Fruit fly (Drosophila melanogaster): ENCODE results near the gene indra.
A peak's percentile ranks its signal among the peaks of the same experiment; 100 is the strongest.

Gene indra

DNA sequence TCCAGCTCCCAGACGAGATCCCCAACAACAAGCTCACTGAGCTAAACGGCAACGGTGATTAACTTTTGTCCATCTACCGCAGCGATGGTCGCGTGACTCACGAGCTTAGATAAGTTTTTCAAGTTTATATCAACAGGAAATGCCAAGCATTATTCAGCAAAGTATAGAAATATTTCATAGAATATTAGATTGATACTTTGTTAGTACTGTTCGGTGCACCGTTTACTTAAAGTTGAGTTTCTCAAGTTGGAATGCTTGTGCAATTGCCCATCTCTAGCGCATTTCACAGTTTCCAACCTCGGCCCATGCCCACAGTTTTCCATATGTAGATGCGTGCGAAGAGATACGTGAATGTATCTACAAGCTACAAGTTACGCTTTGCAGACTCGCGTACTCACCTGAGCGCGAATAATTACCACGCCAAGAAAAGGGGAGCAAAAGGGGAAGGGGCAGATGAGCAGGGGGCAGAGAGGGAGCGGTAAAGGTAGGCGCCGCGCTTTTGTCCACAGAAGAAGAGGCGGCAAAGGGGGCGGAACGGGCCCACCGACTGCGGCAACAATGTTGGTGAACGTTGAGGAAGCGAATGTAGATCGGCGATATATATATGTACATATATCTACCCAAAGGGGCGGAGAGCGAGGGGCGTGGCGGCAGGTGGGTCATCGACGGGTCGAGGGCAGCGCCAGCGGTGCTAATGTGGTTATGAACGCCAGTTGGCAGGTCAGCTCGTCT lies 34.0 kb upstream of the indra start (continued):
- TF ChIP-seq lmd (GFP tag; IDR thresholded peaks at IDR 0.05) (peak; percentile 43), HHEX (GFP tag; optimal IDR thresholded peaks at IDR 0.05) (no peak), Med (GFP tag) (peak; percentile 79), CG7987 (GFP tag; optimal IDR thresholded peaks at IDR 0.05) (no peak), chm (GFP tag; IDR thresholded peaks at IDR 0.05) (no peak), Meics (GFP tag; optimal IDR thresholded peaks at IDR 0.05) (no peak), Atf6 (GFP tag; IDR thresholded peaks at IDR 0.05) (no peak; the same call in 1 of the 2 replicates), lab (GFP tag; optimal IDR thresholded peaks at IDR 0.05) (peak; percentile 54), HLHmδ (GFP tag; optimal IDR thresholded peaks at IDR 0.05) (no peak), CG31224 (GFP tag; IDR thresholded peaks at IDR 0.05) (no peak), stc (GFP tag; IDR thresholded peaks at IDR 0.05) (peak; percentile 72), run (tag; optimal IDR thresholded peaks at IDR 0.05) (peak; percentile 2), CG1792 (GFP tag; optimal IDR thresholded peaks at IDR 0.05) (no peak), Asciz (GFP tag; optimal IDR thresholded peaks at IDR 0.05) (peak; percentile 35), pum (GFP tag; optimal IDR thresholded peaks at IDR 0.05) (peak; percentile 17), oc (tag; optimal IDR thresholded peaks at IDR 0.05) (peak; percentile 70), sisA (GFP tag; IDR thresholded peaks at IDR 0.05) (peak; percentile 66), sd (tag; optimal IDR thresholded peaks at IDR 0.05) (no peak), ci (GFP tag; IDR thresholded peaks at IDR 0.05) (peak; percentile 69; the same call in 1 of the 3 replicates), CG7372 (GFP tag; IDR thresholded peaks at IDR 0.05) (0 out of 2 replicates have a peak, but pooled peaks have one; percentile 30), Lpt (GFP tag; optimal IDR thresholded peaks at IDR 0.05) (no peak), vfl (GFP tag; optimal IDR thresholded peaks at IDR 0.05) (no peak), mirr (GFP tag; optimal IDR thresholded peaks at IDR 0.05) (no peak), mld (GFP tag; IDR thresholded peaks at IDR 0.05; ENCODE audit: partially characterized antibody) (peak; percentile 52; the same call in 1 of the 3 replicates), corto (GFP tag; optimal IDR thresholded peaks at IDR 0.05) (no peak), CG7271 (tag; optimal IDR thresholded peaks at IDR 0.05) (no peak), fd3F (GFP tag; optimal IDR thresholded peaks at IDR 0.05) (no peak), CG4854 (GFP tag; optimal IDR thresholded peaks at IDR 0.05) (no peak), sqz (GFP tag; optimal IDR thresholded peaks at IDR 0.05) (no peak), CG9609 (GFP tag; optimal IDR thresholded peaks at IDR 0.05) (peak; percentile 3), Fer2 (tag; optimal IDR thresholded peaks at IDR 0.05) (no peak), CG14050 (GFP tag; IDR thresholded peaks at IDR 0.05) (peak; percentile 65), CG10267 (tag; optimal IDR thresholded peaks at IDR 0.05) (peak; percentile 62), NK7.1 (GFP tag; optimal IDR thresholded peaks at IDR 0.05) (no peak), CG9215 (GFP tag; IDR thresholded peaks at IDR 0.05) (no peak), CG2678 (tag; optimal IDR thresholded peaks at IDR 0.05) (peak; percentile 46), MESR4 (GFP tag; optimal IDR thresholded peaks at IDR 0.05) (no peak), CG14710 (tag; optimal IDR thresholded peaks at IDR 0.05) (peak; percentile 2), Dll (GFP tag; IDR thresholded peaks at IDR 0.05; ENCODE audit: partially characterized antibody) (peak; percentile 88), psq (GFP tag; optimal IDR thresholded peaks at IDR 0.05) (no peak), croc (GFP tag; conservative IDR thresholded peaks at IDR 0.05) (no peak; the same call in 2 of the 3 replicates), Sox100B (GFP tag; optimal IDR thresholded peaks at IDR 0.05) (peak; percentile 22), vnd (GFP tag; IDR thresholded peaks at IDR 0.05; ENCODE audit: partially characterized antibody) (0 out of 3 replicates have a peak, but pooled peaks have one; percentile 45), CG12155 (GFP tag; optimal IDR thresholded peaks at IDR 0.05) (no peak), CG33213 (GFP tag; optimal IDR thresholded peaks at IDR 0.05) (no peak), zfh1 (GFP tag; IDR thresholded peaks at IDR 0.05) (peak; percentile 53; the same call in 1 of the 3 replicates), CG12299 (tag; optimal IDR thresholded peaks at IDR 0.05) (no peak), MBD-R2 (GFP tag; IDR thresholded peaks at IDR 0.05) (no peak), CG2199 (GFP tag; IDR thresholded peaks at IDR 0.05) (no peak)

Data from whole organism, embryonic.